Fruit fly (Drosophila melanogaster): ENCODE results near the gene sfl.

- no peak for TF ChIP-seq CG6854 (GFP tag; optimal IDR thresholded peaks at IDR 0.05)
- TF ChIP-seq CG4318 (GFP tag; optimal IDR thresholded peaks at IDR 0.05) = no peak
- TF ChIP-seq Sox14 (GFP tag; optimal IDR thresholded peaks at IDR 0.05) = no peak
- no peak for TF ChIP-seq CG31627 (GFP tag; optimal IDR thresholded peaks at IDR 0.05)
- no peak for TF ChIP-seq Hr38 (GFP tag; optimal IDR thresholded peaks at IDR 0.05)
- no peak for TF ChIP-seq Sox15 (GFP tag; optimal IDR thresholded peaks at IDR 0.05)
- no peak for TF ChIP-seq OdsH (GFP tag; optimal IDR thresholded peaks at IDR 0.05)
- TF ChIP-seq Blimp-1 (GFP tag; optimal IDR thresholded peaks at IDR 0.05) = no peak
- no peak for TF ChIP-seq salr (GFP tag; optimal IDR thresholded peaks at IDR 0.05)
- no peak for TF ChIP-seq Lpt (GFP tag; optimal IDR thresholded peaks at IDR 0.05)
- TF ChIP-seq CG6808 (GFP tag; optimal IDR thresholded peaks at IDR 0.05) = no peak
- no peak for TF ChIP-seq CG10669 (GFP tag; optimal IDR thresholded peaks at IDR 0.05)
- no peak for TF ChIP-seq CG11902 (GFP tag; optimal IDR thresholded peaks at IDR 0.05)
- TF ChIP-seq cyc (GFP tag; optimal IDR thresholded peaks at IDR 0.05) = no peak
Measured at dm6 chr3L:6508083-6508482, 12.6 kb downstream of the sfl start.

Measured in whole organism, prepupa.